Worm (Caenorhabditis elegans): Measurements from ENCODE around the gene ift-43.
A peak's percentile ranks its signal among the peaks of the same experiment; 100 is the strongest.

DNA sequence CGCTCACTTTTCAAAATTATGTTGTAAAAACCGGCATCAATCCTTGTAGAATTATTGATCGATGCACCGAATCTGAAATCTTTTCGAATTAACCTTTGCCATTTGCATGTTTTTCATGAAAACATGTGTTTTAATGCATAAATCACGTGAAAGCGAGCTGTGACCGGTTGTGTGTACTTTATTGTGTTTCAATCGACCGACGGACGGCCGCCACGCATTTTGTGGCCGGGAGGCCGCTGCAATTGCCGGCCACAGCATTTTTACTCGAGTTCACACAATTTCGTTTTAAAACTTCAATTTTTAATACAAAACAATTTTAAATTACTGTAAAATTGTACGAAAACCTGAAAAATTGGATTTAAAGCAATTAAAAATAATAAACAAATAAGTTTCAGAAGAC, 28.4 kb upstream of the ift-43 start, which contains the start of gene C25H3.11:
- TF ChIP-seq atf-7 (tag; optimal IDR thresholded peaks at IDR 0.05) (no peak), Y53F4B.3 (GFP tag; IDR thresholded peaks at IDR 0.05) (no peak), F22D6.2 (tag; optimal IDR thresholded peaks at IDR 0.05) (no peak), snpc-4 (GFP tag; optimal IDR thresholded peaks at IDR 0.05) (no peak), snpc-4 (tag; optimal IDR thresholded peaks at IDR 0.05) (peak in 3 of 4 experiments; percentile 10 to 46 (median 33)), egrh-3 (GFP tag; IDR thresholded peaks at IDR 0.05) (no peak), unc-62 (GFP tag; optimal IDR thresholded peaks at IDR 0.05) (no peak), attf-3 (GFP tag; conservative IDR thresholded peaks at IDR 0.05) (no peak)

Measured in whole organism, young adult.